Worm (Caenorhabditis elegans) whole organism, mixed stage, embryonic: ENCODE results near the gene Y38F2AR.12.
A peak's percentile ranks its signal among the peaks of the same experiment; 100 is the strongest.

Experiments used
- elt-1 ChIP-seq: sonication (generic microtip); optimal IDR thresholded peaks from 2 replicates; lab custom pipeline; 2017; ENCODE audit warnings: missing genetic modification characterization, mild to moderate bottlenecking, missing compliant biosample characterization, antibody characterized with exemption, moderate library complexity, borderline replicate concordance; ENCODE audit not compliant: insufficient read depth
- ham-2 ChIP-seq: fragments of 200-800 bp; sonication (Bioruptor generic); optimal IDR thresholded peaks from 2 replicates; lab custom pipeline; 2018; ENCODE audit warnings: mild to moderate bottlenecking, missing genetic modification characterization, missing compliant biosample characterization
- lin-13 ChIP-seq: fragments of 150-350 bp; optimal IDR thresholded peaks from 2 replicates; lab custom pipeline; 2014; ENCODE audit warnings: missing biosample characterization, missing genetic modification characterization
- mep-1 ChIP-seq: fragments of 150-350 bp; optimal IDR thresholded peaks from 2 replicates; lab custom pipeline; 2017; ENCODE audit warnings: missing biosample characterization, missing genetic modification reagents, missing genetic modification characterization, inconsistent platforms
- nhr-12 ChIP-seq: fragments of 150-350 bp; optimal IDR thresholded peaks from 2 replicates; lab custom pipeline; 2014; ENCODE audit warnings: missing biosample characterization, missing genetic modification characterization
- nhr-28 ChIP-seq: fragments of 150-350 bp; optimal IDR thresholded peaks from 2 replicates; lab custom pipeline; 2014; ENCODE audit warnings: missing biosample characterization, missing genetic modification characterization
- pha-4 ChIP-seq: fragments of 150-350 bp; optimal IDR thresholded peaks from 2 replicates; lab custom pipeline; 2018; ENCODE audit warnings: missing biosample characterization, missing genetic modification reagents, missing genetic modification characterization
- snpc-4 ChIP-seq: fragments of 150-350 bp; optimal IDR thresholded peaks from 2 replicates; lab custom pipeline; 2014; ENCODE audit warnings: missing biosample characterization, missing genetic modification characterization
- sptf-1 ChIP-seq: sonication (generic microtip); optimal IDR thresholded peaks from 2 replicates; lab custom pipeline; 2017; ENCODE audit warnings: mild to moderate bottlenecking, missing genetic modification characterization, moderate library complexity, missing compliant biosample characterization
- unc-62 ChIP-seq: fragments of 150-350 bp; optimal IDR thresholded peaks from 2 replicates; lab custom pipeline; 2014; ENCODE audit warnings: missing biosample characterization, missing genetic modification reagents, missing genetic modification characterization

- TF ChIP-seq mep-1 (tag; lab: Kevin White, UChicago) (no peak), nhr-12 (tag; lab: Kevin White, UChicago) (no peak), lin-13 (tag; lab: Kevin White, UChicago) (no peak), snpc-4 (no peak), nhr-28 (no peak), ham-2 (GFP tag; lab: Kevin White, UChicago) (peak; percentile 18), pha-4 (tag; lab: Kevin White, UChicago) (no peak), elt-1 (tag; lab: Kevin White, UChicago) (no peak), unc-62 (GFP tag; lab: Kevin White, UChicago) (no peak), sptf-1 (tag; lab: Kevin White, UChicago) (no peak)
These were observed 13.9 kb downstream of the Y38F2AR.12 start for ce11 chrIV:2398317-2398716.
